Worm (Caenorhabditis elegans) whole organism, L1 larva: ENCODE results near the gene oac-46.
A peak's percentile ranks its signal among the peaks of the same experiment; 100 is the strongest.

Experiments
- C16A3.4 ChIP-seq: fragments of 150-350 bp; optimal IDR thresholded peaks from 2 replicates; lab custom pipeline; 2014; ENCODE audit warnings: missing biosample characterization, missing genetic modification characterization
- F16B12.6 ChIP-seq: fragments of 150-350 bp; optimal IDR thresholded peaks from 2 replicates; lab custom pipeline; 2014; ENCODE audit warnings: missing biosample characterization, missing genetic modification characterization
- aha-1 ChIP-seq: fragments of 150-350 bp; optimal IDR thresholded peaks from 2 replicates; lab custom pipeline; 2014; ENCODE audit warnings: missing biosample characterization, missing genetic modification characterization
- alr-1 ChIP-seq: fragments of 200-800 bp; sonication (Bioruptor generic); optimal IDR thresholded peaks from 2 replicates; lab custom pipeline; 2018; ENCODE audit warnings: borderline replicate concordance, mild to moderate bottlenecking, missing genetic modification characterization, missing compliant biosample characterization
- ama-1 ChIP-seq: fragments of 150-350 bp; optimal IDR thresholded peaks from 2 replicates; lab custom pipeline; 2014
- blmp-1 ChIP-seq: fragments of 150-350 bp; optimal IDR thresholded peaks from 2 replicates; lab custom pipeline; 2014; ENCODE audit warnings: missing biosample characterization, missing genetic modification characterization
- ceh-63 ChIP-seq: fragments of 200-800 bp; sonication (Bioruptor generic); optimal IDR thresholded peaks from 2 replicates; lab custom pipeline; 2018; ENCODE audit warnings: mild to moderate bottlenecking, missing genetic modification characterization, missing compliant biosample characterization
- ceh-8 ChIP-seq: fragments of 200-800 bp; sonication (Bioruptor generic); optimal IDR thresholded peaks from 2 replicates; lab custom pipeline; 2018; ENCODE audit warnings: mild to moderate bottlenecking, missing genetic modification characterization, moderate library complexity, missing compliant biosample characterization
- ceh-88 ChIP-seq: fragments of 200-800 bp; sonication (Bioruptor generic); IDR thresholded peaks from 2 replicates; pipeline ENCODE4 v1.3.6; 2022; ENCODE audit warnings: missing genetic modification characterization, missing compliant biosample characterization
- dpl-1 ChIP-seq, 3 experiments: fragments of 150-350 bp in 2 of 3; sonication (generic microtip) in 1 of 3; optimal IDR thresholded peaks; 2 replicates each; lab custom pipeline; 2014 to 2017; ENCODE audit warnings: missing biosample characterization in 3 of 3, missing genetic modification characterization in 3 of 3, missing genetic modification reagents in 3 of 3
- efl-1 ChIP-seq, 4 experiments: fragments of 150-350 bp; optimal IDR thresholded peaks in 3 of 4; peaks in 1 of 4; 1 replicate in 1 of 4; 2 replicates in 3 of 4; lab custom pipeline; 2014; ENCODE audit warnings: missing biosample characterization in 2 of 4, missing genetic modification characterization in 2 of 4, missing genetic modification reagents in 2 of 4
- egl-27 ChIP-seq, 2 experiments: fragments of 150-350 bp in 1 of 2; sonication (generic microtip); optimal IDR thresholded peaks; 3 replicates each; lab custom pipeline; 2017 to 2018; ENCODE audit warnings: missing biosample characterization in 2 of 2, missing genetic modification characterization in 2 of 2, missing genetic modification reagents in 2 of 2
- elt-3 ChIP-seq, 6 experiments: fragments of 150-350 bp in 1 of 6; sonication (generic microtip); optimal IDR thresholded peaks; 2 replicates each; lab custom pipeline; 2017 to 2018; ENCODE audit warnings: missing biosample characterization in 6 of 6, missing genetic modification characterization in 6 of 6, inconsistent platforms in 1 of 6
- ets-5 ChIP-seq: fragments of 200-800 bp; sonication (Bioruptor generic); IDR thresholded peaks from 2 replicates; pipeline ENCODE4 v1.3.6; 2022; ENCODE audit warnings: missing genetic modification characterization, missing compliant biosample characterization
- fkh-8 ChIP-seq: sonication (generic microtip); optimal IDR thresholded peaks from 2 replicates; lab custom pipeline; 2016; ENCODE audit warnings: mild to moderate bottlenecking, missing genetic modification characterization, missing compliant biosample characterization
- grh-1 ChIP-seq: fragments of 200-800 bp; sonication (Bioruptor generic); IDR thresholded peaks from 2 replicates; pipeline ENCODE4 v1.3.6; 2022; ENCODE audit warnings: missing genetic modification reagents, missing genetic modification characterization, missing compliant biosample characterization
- hlh-4 ChIP-seq: sonication (generic microtip); optimal IDR thresholded peaks from 2 replicates; lab custom pipeline; 2016; ENCODE audit warnings: mild to moderate bottlenecking, missing genetic modification characterization, missing compliant biosample characterization
- jun-1 ChIP-seq: fragments of 150-350 bp; optimal IDR thresholded peaks from 2 replicates; lab custom pipeline; 2014; ENCODE audit warnings: missing biosample characterization, missing genetic modification reagents, missing genetic modification characterization
- lin-13 ChIP-seq: fragments of 150-350 bp; optimal IDR thresholded peaks from 2 replicates; lab custom pipeline; 2014; ENCODE audit warnings: missing biosample characterization, missing genetic modification reagents, missing genetic modification characterization
- lin-14 ChIP-seq: fragments of 200-800 bp; sonication (Bioruptor generic); optimal IDR thresholded peaks from 2 replicates; lab custom pipeline; 2018; ENCODE audit warnings: mild to moderate bottlenecking, missing genetic modification characterization, moderate library complexity, missing compliant biosample characterization
- lin-35 ChIP-seq, 2 experiments: fragments of 150-350 bp; optimal IDR thresholded peaks; 2 replicates each; lab custom pipeline; 2014; ENCODE audit warnings: missing biosample characterization in 2 of 2, missing genetic modification characterization in 2 of 2, missing genetic modification reagents in 2 of 2
- lsy-2 ChIP-seq, 2 experiments: fragments of 150-350 bp; optimal IDR thresholded peaks; 2 replicates each; lab custom pipeline; 2014; ENCODE audit warnings: missing biosample characterization in 2 of 2, missing genetic modification characterization in 2 of 2
- nhr-76 ChIP-seq: sonication (generic microtip); optimal IDR thresholded peaks from 2 replicates; lab custom pipeline; 2017; ENCODE audit warnings: missing biosample characterization, missing genetic modification characterization
- nhr-77 ChIP-seq: fragments of 150-350 bp; optimal IDR thresholded peaks from 2 replicates; lab custom pipeline; 2014; ENCODE audit warnings: missing biosample characterization, missing genetic modification characterization
- nhr-90 ChIP-seq: sonication (generic microtip); optimal IDR thresholded peaks from 2 replicates; lab custom pipeline; 2016; ENCODE audit warnings: mild to moderate bottlenecking, missing genetic modification characterization, missing compliant biosample characterization; ENCODE audit not compliant: poor library complexity
- pag-3 ChIP-seq: sonication (generic microtip); optimal IDR thresholded peaks from 2 replicates; lab custom pipeline; 2017; ENCODE audit warnings: missing genetic modification characterization, mild to moderate bottlenecking, missing compliant biosample characterization, antibody characterized with exemption, borderline replicate concordance; ENCODE audit not compliant: insufficient read depth
- pax-3 ChIP-seq: fragments of 200-800 bp; sonication (Bioruptor generic); optimal IDR thresholded peaks from 2 replicates; lab custom pipeline; 2018; ENCODE audit warnings: mild to moderate bottlenecking, missing genetic modification characterization, moderate library complexity, missing compliant biosample characterization
- snu-23 ChIP-seq: sonication (generic microtip); optimal IDR thresholded peaks from 2 replicates; lab custom pipeline; 2016; ENCODE audit warnings: missing genetic modification characterization, missing compliant biosample characterization
- sup-37 ChIP-seq: fragments of 200-800 bp; sonication (Bioruptor generic); optimal IDR thresholded peaks from 2 replicates; lab custom pipeline; 2018; ENCODE audit warnings: mild to moderate bottlenecking, missing genetic modification characterization, missing compliant biosample characterization
- tbx-2 ChIP-seq: sonication (generic microtip); optimal IDR thresholded peaks from 2 replicates; lab custom pipeline; 2016; ENCODE audit warnings: missing genetic modification characterization, missing compliant biosample characterization
- ztf-4 ChIP-seq: fragments of 150-350 bp; optimal IDR thresholded peaks from 2 replicates; lab custom pipeline; 2014; ENCODE audit warnings: missing biosample characterization, missing genetic modification characterization

oac-46 gene

DNA sequence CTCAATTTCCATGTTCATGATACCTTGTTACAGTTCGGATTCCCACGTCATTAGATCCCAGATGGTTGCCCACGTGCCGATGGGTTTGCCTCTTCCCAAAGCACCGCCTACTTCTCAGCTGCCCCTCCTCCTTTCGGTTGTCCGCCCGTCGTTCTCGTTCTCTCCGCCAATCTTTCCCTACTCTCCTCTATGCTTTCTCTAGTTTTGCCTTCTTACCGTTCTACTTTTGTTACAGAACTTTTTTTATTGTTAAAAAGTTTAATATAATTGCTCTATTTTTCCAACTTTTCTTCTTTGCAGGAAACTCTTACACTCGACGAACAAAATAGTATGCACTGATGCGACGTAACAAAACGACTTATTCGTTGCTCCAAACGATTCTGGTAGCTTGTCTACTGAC, 44.6 kb upstream of the oac-46 start, which contains the start of gene lat-1:
lat-1 (plus strand) TSS at position 301 of the 400 bp plus-strand sequence.
- no peak for TF ChIP-seq F16B12.6 (tag; lab: Kevin White, UChicago)
- TF ChIP-seq ama-1 (lab: Kevin White, UChicago): no peak
- TF ChIP-seq nhr-90 (tag; lab: Kevin White, UChicago): no peak
- TF ChIP-seq lsy-2 (tag; optimal IDR thresholded peaks at IDR 0.05; lab: Kevin White, UChicago): no peak
- TF ChIP-seq C16A3.4 (tag; lab: Kevin White, UChicago): no peak
- no peak for TF ChIP-seq lin-35 (GFP tag; optimal IDR thresholded peaks at IDR 0.05; lab: Kevin White, UChicago)
- no peak for TF ChIP-seq lin-13 (GFP tag; lab: Kevin White, UChicago)
- TF ChIP-seq pag-3: no peak
- no peak for TF ChIP-seq pax-3 (tag; lab: Kevin White, UChicago)

DNA sequence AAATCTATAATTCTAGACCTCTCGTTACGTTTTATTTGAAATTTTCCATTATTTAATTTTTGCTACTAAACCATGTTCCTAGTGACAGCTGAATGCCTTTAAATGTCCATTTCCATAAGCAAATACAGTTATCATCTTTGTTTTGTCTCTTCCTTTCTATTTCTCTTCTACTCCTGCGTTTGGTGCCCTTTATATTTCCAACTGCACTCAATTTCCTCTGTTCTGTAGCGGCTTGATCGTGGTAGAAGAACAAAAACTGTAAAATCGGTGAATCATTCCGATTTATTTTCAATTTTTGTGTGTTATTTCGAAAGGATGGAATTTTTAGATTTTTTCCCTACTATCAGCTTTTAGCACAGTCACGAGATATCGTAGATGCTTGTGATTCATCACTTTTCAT, 44.0 kb upstream of the oac-46 start:
- no peak for TF ChIP-seq sup-37 (GFP tag; lab: Kevin White, UChicago)
- TF ChIP-seq, all 84 proteins: peak for 0

DNA sequence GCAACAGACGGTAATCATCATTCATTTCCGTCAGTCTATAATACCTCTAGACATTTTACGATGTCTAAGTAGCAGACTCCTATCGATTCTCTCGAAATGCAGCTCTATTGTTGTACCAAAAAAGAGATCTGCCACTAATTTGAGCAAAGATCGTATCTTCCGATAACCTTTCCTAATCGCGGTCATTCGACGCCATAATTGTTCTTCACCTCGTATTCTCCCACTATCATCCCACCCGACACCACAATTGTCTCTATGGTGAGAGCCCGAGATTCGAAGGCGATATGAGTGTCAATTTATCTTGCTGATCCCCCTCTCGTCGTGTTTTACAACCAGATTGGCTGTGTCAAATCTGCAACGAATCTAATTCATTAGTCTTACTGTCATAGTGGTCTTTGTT, 43.5 kb upstream of the oac-46 start:
- TF ChIP-seq alr-1 (tag; lab: Kevin White, UChicago) (no peak), ets-5 (GFP tag; lab: Robert Waterston, UW) (no peak), pax-3 (tag; lab: Kevin White, UChicago) (no peak), tbx-2 (tag; lab: Kevin White, UChicago) (no peak)
- TF ChIP-seq, all 84 proteins: peak for 0

DNA sequence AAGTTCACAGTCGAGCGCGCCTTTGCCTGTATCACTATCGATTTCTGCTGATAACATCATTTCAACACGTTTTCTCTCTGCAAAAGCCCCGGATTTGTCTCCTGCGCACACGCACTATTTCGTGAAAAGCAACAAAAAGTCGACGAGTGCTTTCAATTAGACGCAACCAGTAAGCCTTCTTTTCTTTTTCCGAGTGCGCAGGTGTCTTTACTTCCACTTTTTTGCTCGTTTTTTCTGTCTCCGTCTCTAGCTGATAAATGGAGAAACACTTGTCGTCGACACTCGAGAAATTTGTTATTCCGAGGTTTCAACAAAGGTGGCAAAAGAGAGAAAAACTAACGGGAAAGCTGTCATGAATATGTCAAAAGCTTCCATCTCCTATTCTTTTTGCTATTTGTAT, 39.7 kb upstream of the oac-46 start:
- TF ChIP-seq nhr-90 (tag; lab: Kevin White, UChicago) (no peak), grh-1 (GFP tag; lab: Robert Waterston, UW) (no peak), C16A3.4 (tag; lab: Kevin White, UChicago) (no peak), ceh-63 (no peak), lin-14 (peak; percentile 61), fkh-8 (peak; percentile 44), aha-1 (tag; lab: Kevin White, UChicago) (no peak), nhr-76 (tag; lab: Kevin White, UChicago) (no peak), jun-1 (tag; lab: Kevin White, UChicago) (no peak), egl-27 (tag; optimal IDR thresholded peaks at IDR 0.05; lab: Kevin White, UChicago) (no peak), ceh-88 (GFP tag; lab: Robert Waterston, UW) (no peak), nhr-77 (tag; lab: Kevin White, UChicago) (peak; percentile 33)

DNA sequence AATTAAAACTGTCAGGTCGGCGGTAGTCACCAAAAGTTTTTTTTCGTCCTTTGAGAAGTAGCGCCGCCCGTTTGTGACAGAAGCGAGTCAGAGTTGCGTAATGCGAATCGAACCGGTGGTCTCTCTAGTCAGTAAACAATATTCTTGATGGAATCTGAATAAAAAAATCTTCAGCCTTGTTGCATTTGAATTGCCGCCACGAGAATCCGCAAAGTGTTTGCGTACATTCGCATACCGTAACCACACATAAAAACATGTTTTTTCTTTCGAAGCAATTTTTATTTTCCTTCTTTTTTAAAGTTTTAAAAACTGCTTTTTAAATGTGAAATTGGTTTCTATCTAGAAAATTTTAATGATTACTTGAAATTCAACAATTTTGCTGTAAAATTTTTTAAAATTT, 39.1 kb upstream of the oac-46 start:
- TF ChIP-seq lin-35 (GFP tag; optimal IDR thresholded peaks at IDR 0.05; lab: Kevin White, UChicago) (peak in 1 of 2 experiments; percentile 41), lsy-2 (tag; optimal IDR thresholded peaks at IDR 0.05; lab: Kevin White, UChicago) (peak in 1 of 2 experiments; percentile 76), dpl-1 (GFP tag; optimal IDR thresholded peaks at IDR 0.05; lab: Kevin White, UChicago) (peak in 2 of 3 experiments; percentile 32 to 45), hlh-4 (tag; lab: Kevin White, UChicago) (no peak), efl-1 (optimal IDR thresholded peaks at IDR 0.05; lab: Kevin White, UChicago) (peak in 1 of 2 experiments; percentile 17), efl-1 (GFP tag; optimal IDR thresholded peaks at IDR 0.05 in 1 of 2; lab: Kevin White, UChicago) (peak; percentile 51 to 72), alr-1 (tag; lab: Kevin White, UChicago) (no peak)

DNA sequence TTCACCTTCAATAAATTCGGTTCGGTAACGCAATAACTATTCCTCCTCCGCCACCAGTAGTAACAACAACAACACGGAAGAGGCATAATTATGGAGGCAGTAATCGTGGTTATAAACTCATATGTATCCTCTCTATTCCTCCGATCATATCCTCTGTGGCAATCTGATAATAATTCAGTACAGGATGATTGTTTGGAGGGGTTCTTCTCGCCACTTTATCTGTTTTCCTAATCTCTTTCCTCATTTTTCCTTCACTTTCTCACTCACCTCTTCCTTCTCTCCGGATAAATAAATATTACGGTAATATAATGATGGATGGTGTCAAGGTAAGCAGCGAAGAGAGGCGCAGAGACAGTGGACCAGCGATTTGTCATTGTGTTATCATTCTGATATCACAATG, 38.6 kb upstream of the oac-46 start:
- TF ChIP-seq ztf-4 (tag; lab: Kevin White, UChicago) (no peak), snu-23 (GFP tag; lab: Kevin White, UChicago) (no peak), ceh-8 (no peak), elt-3 (tag; optimal IDR thresholded peaks at IDR 0.05; lab: Kevin White, UChicago) (peak in 1 of 6 experiments; percentile 30), blmp-1 (tag; lab: Kevin White, UChicago) (peak; percentile 47)
